Fruit fly (Drosophila melanogaster) whole organism, prepupa: ENCODE results near the gene prd1.

Experiments used
- CG10631 ChIP-seq: fragments of 200-800 bp; sonication (Bioruptor generic); optimal IDR thresholded peaks from 2 replicates; lab custom pipeline; 2016; ENCODE audit warnings: missing biosample characterization, missing genetic modification characterization
- CG11762 ChIP-seq: fragments of 200-800 bp; sonication (Bioruptor generic); optimal IDR thresholded peaks from 3 replicates; lab custom pipeline; 2016; ENCODE audit warnings: missing biosample characterization, missing genetic modification characterization; ENCODE audit not compliant: insufficient read depth
- CG11902 ChIP-seq: fragments of 200-800 bp; sonication (Bioruptor generic); optimal IDR thresholded peaks from 3 replicates; lab custom pipeline; 2016; ENCODE audit warnings: missing biosample characterization, missing genetic modification characterization
- CG1621 ChIP-seq: fragments of 200-800 bp; sonication (Bioruptor generic); optimal IDR thresholded peaks from 3 replicates; lab custom pipeline; 2018; ENCODE audit warnings: missing biosample characterization, mild to moderate bottlenecking, missing genetic modification characterization
- CG16779 ChIP-seq: fragments of 200-800 bp; sonication (Bioruptor generic); optimal IDR thresholded peaks from 3 replicates; lab custom pipeline; 2017; ENCODE audit warnings: missing biosample characterization, mild to moderate bottlenecking, missing genetic modification characterization
- CG31627 ChIP-seq: fragments of 200-800 bp; sonication (Bioruptor generic); optimal IDR thresholded peaks from 3 replicates; lab custom pipeline; 2016; ENCODE audit warnings: missing biosample characterization, missing genetic modification characterization
- CG34406 ChIP-seq: fragments of 200-800 bp; sonication (Bioruptor generic); optimal IDR thresholded peaks from 3 replicates; lab custom pipeline; 2016; ENCODE audit warnings: missing biosample characterization, missing genetic modification characterization
- CG6163 ChIP-seq: fragments of 200-800 bp; sonication (Bioruptor generic); IDR thresholded peaks from 3 replicates; pipeline ENCODE4 v1.3.6; 2022; ENCODE audit warnings: missing biosample characterization, missing genetic modification characterization
- CG6792 ChIP-seq: fragments of 200-800 bp; sonication (Bioruptor generic); optimal IDR thresholded peaks from 3 replicates; lab custom pipeline; 2016; ENCODE audit warnings: missing biosample characterization, missing genetic modification characterization
- CG6808 ChIP-seq: fragments of 200-800 bp; sonication (Bioruptor generic); optimal IDR thresholded peaks from 3 replicates; lab custom pipeline; 2017; ENCODE audit warnings: missing biosample characterization, missing genetic modification characterization, mild to moderate bottlenecking, moderate library complexity, missing genetic modification reagents
- CG6854 ChIP-seq: fragments of 200-800 bp; sonication (Bioruptor generic); optimal IDR thresholded peaks from 2 replicates; lab custom pipeline; 2017; ENCODE audit warnings: missing biosample characterization, mild to moderate bottlenecking, missing genetic modification characterization
- CG8119 ChIP-seq: fragments of 200-800 bp; sonication (Bioruptor generic); IDR thresholded peaks from 3 replicates; pipeline ENCODE4 v1.3.6; 2022; ENCODE audit warnings: missing biosample characterization, missing genetic modification characterization
- Eip75B ChIP-seq: fragments of 200-800 bp; sonication (Bioruptor generic); optimal IDR thresholded peaks from 3 replicates; lab custom pipeline; 2016; ENCODE audit warnings: missing biosample characterization, missing genetic modification characterization
- Eip78C ChIP-seq: fragments of 200-800 bp; sonication (Bioruptor generic); peaks from one replicate; lab custom pipeline; 2016; ENCODE audit warnings: missing biosample characterization, missing genetic modification characterization
- Eip93F ChIP-seq: fragments of 200-800 bp; sonication (Bioruptor generic); optimal IDR thresholded peaks from 2 replicates; lab custom pipeline; 2016; ENCODE audit warnings: missing biosample characterization, mild to moderate bottlenecking, missing genetic modification characterization
- Ets21C ChIP-seq: fragments of 200-800 bp; sonication (Bioruptor generic); optimal IDR thresholded peaks from 3 replicates; lab custom pipeline; 2016; ENCODE audit warnings: missing biosample characterization, missing genetic modification characterization
- Gug ChIP-seq: fragments of 200-800 bp; sonication (Bioruptor generic); IDR thresholded peaks from 2 replicates; pipeline ENCODE4 v1.3.6; 2022; ENCODE audit warnings: missing biosample characterization, missing genetic modification characterization
- Hr38 ChIP-seq: sonication (Bioruptor generic); optimal IDR thresholded peaks from 2 replicates; lab custom pipeline; 2016; ENCODE audit warnings: missing biosample characterization, missing genetic modification characterization
- Hr39 ChIP-seq: fragments of 200-800 bp; sonication (Bioruptor generic); optimal IDR thresholded peaks from 2 replicates; lab custom pipeline; 2016; ENCODE audit warnings: missing biosample characterization, missing genetic modification characterization
- Hr4 ChIP-seq: fragments of 200-800 bp; sonication (Bioruptor generic); optimal IDR thresholded peaks from 3 replicates; lab custom pipeline; 2016; ENCODE audit warnings: missing biosample characterization, missing genetic modification characterization
- Lpt ChIP-seq: fragments of 200-800 bp; sonication (Bioruptor generic); optimal IDR thresholded peaks from 3 replicates; lab custom pipeline; 2016; ENCODE audit warnings: missing biosample characterization, missing genetic modification characterization
- Met ChIP-seq: fragments of 200-800 bp; sonication (Bioruptor generic); optimal IDR thresholded peaks from 3 replicates; lab custom pipeline; 2016; ENCODE audit warnings: missing biosample characterization, missing genetic modification characterization
- OdsH ChIP-seq: fragments of 200-800 bp; sonication (Bioruptor generic); optimal IDR thresholded peaks from 3 replicates; lab custom pipeline; 2016; ENCODE audit warnings: missing biosample characterization, missing genetic modification characterization
- Smox ChIP-seq: fragments of 200-800 bp; sonication (Bioruptor generic); optimal IDR thresholded peaks from 3 replicates; lab custom pipeline; 2016; ENCODE audit warnings: missing biosample characterization, missing genetic modification characterization
- Sox102F ChIP-seq: fragments of 200-800 bp; sonication (Bioruptor generic); optimal IDR thresholded peaks from 2 replicates; lab custom pipeline; 2016; ENCODE audit warnings: missing biosample characterization, mild to moderate bottlenecking, missing genetic modification characterization
- Sox14 ChIP-seq: fragments of 200-800 bp; sonication (Bioruptor generic); optimal IDR thresholded peaks from 3 replicates; lab custom pipeline; 2016; ENCODE audit warnings: missing biosample characterization, missing genetic modification characterization
- achi ChIP-seq: fragments of 200-800 bp; sonication (Bioruptor generic); optimal IDR thresholded peaks from 3 replicates; lab custom pipeline; 2016; ENCODE audit warnings: missing biosample characterization, missing genetic modification characterization
- acj6 ChIP-seq: fragments of 200-800 bp; sonication (Bioruptor generic); optimal IDR thresholded peaks from 3 replicates; lab custom pipeline; 2016; ENCODE audit warnings: missing biosample characterization, missing genetic modification characterization
- eg ChIP-seq: fragments of 200-800 bp; sonication (Bioruptor generic); IDR thresholded peaks from 3 replicates; pipeline ENCODE4 v1.3.6; 2022; ENCODE audit warnings: missing biosample characterization, missing genetic modification characterization
- esn ChIP-seq: fragments of 200-800 bp; sonication (Bioruptor generic); optimal IDR thresholded peaks from 2 replicates; lab custom pipeline; 2016; ENCODE audit warnings: missing biosample characterization, mild to moderate bottlenecking, missing genetic modification characterization, moderate library complexity
- fd59A ChIP-seq: fragments of 200-800 bp; sonication (Bioruptor generic); optimal IDR thresholded peaks from 2 replicates; lab custom pipeline; 2017; ENCODE audit warnings: missing biosample characterization, mild to moderate bottlenecking, missing genetic modification characterization, missing genetic modification reagents
- fd85E ChIP-seq: fragments of 200-800 bp; sonication (Bioruptor generic); optimal IDR thresholded peaks from 3 replicates; lab custom pipeline; 2016; ENCODE audit warnings: missing biosample characterization, missing genetic modification characterization
- fkh ChIP-seq: fragments of 200-800 bp; sonication (Bioruptor generic); optimal IDR thresholded peaks from 3 replicates; lab custom pipeline; 2017; ENCODE audit warnings: missing biosample characterization, mild to moderate bottlenecking, missing genetic modification characterization, moderate library complexity
- lz ChIP-seq: fragments of 200-800 bp; sonication (Bioruptor generic); optimal IDR thresholded peaks from 3 replicates; lab custom pipeline; 2016; ENCODE audit warnings: missing biosample characterization, missing genetic modification characterization
- pdm3 ChIP-seq: fragments of 200-800 bp; sonication (Bioruptor generic); optimal IDR thresholded peaks from 3 replicates; lab custom pipeline; 2016; ENCODE audit warnings: missing biosample characterization, missing genetic modification characterization
- salr ChIP-seq, 2 experiments: fragments of 200-800 bp; sonication (Bioruptor generic); optimal IDR thresholded peaks; 3 replicates each; lab custom pipeline; 2016 to 2018; ENCODE audit warnings: missing biosample characterization in 2 of 2, missing genetic modification characterization in 2 of 2, mild to moderate bottlenecking in 1 of 2
- spab ChIP-seq: fragments of 200-800 bp; sonication (Bioruptor generic); optimal IDR thresholded peaks from 2 replicates; lab custom pipeline; 2017; ENCODE audit warnings: missing biosample characterization, mild to moderate bottlenecking, missing genetic modification characterization, missing genetic modification reagents
- svp ChIP-seq: fragments of 200-800 bp; sonication (Bioruptor generic); peaks from one replicate; lab custom pipeline; 2016; ENCODE audit warnings: missing biosample characterization, missing genetic modification characterization
- topi ChIP-seq: fragments of 200-800 bp; sonication (Bioruptor generic); optimal IDR thresholded peaks from 3 replicates; lab custom pipeline; 2016; ENCODE audit warnings: missing biosample characterization, missing genetic modification characterization
- vri ChIP-seq: fragments of 200-800 bp; sonication (Bioruptor generic); optimal IDR thresholded peaks from 3 replicates; lab custom pipeline; 2016; ENCODE audit warnings: missing biosample characterization, mild to moderate bottlenecking, missing genetic modification characterization

Gene prd1

DNA sequence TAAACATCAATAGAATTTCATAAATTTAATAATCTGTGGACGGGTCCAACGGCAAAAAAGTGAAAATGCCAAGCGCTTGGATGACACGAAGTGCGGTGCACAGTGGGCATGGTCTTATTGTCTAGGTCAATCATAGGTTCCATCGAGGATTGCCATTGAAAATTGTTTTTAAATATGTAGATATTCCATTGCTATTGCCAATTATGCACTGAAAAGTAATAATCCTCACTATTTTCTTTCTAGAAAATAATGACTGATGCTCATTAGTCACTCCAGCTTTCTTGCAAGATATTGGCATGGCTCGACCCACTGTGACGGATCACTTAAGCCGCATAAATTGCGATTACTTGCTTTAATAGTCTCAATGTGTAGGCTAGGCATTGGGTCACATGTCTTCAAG lies 19.9 kb upstream of the prd1 start (continued):
- TF ChIP-seq CG10631 = peak; percentile 54
- TF ChIP-seq Hr38 = no peak
- TF ChIP-seq esn (GFP tag; lab: Kevin White, UChicago) = peak; percentile 49
- peak; percentile 60 for TF ChIP-seq acj6 (GFP tag; lab: Kevin White, UChicago)
- no peak for TF ChIP-seq fd85E (GFP tag; lab: Kevin White, UChicago)
- TF ChIP-seq CG11762 (GFP tag; lab: Kevin White, UChicago) = peak; percentile 51
- peak; percentile 60 for TF ChIP-seq Hr4 (GFP tag; lab: Kevin White, UChicago)
- peak; percentile 25 for TF ChIP-seq Met (GFP tag; lab: Kevin White, UChicago)
- TF ChIP-seq Gug (GFP tag; lab: Robert Waterston, UW) = 0 out of 2 replicates have a peak, but pooled peaks have one; percentile 39
- no peak for TF ChIP-seq fkh (GFP tag; lab: Kevin White, UChicago)
- no peak for TF ChIP-seq CG6854
- TF ChIP-seq eg (GFP tag; lab: Robert Waterston, UW) = peak; percentile 56; the same call in 2 of the 3 replicates
- TF ChIP-seq Sox14 (GFP tag; lab: Kevin White, UChicago) = peak; percentile 65
- TF ChIP-seq Eip75B = peak; percentile 49
- peak; percentile 45 for TF ChIP-seq fd59A (GFP tag; lab: Kevin White, UChicago)
- TF ChIP-seq Lpt (GFP tag; lab: Kevin White, UChicago) = no peak
- no peak for TF ChIP-seq salr (GFP tag; optimal IDR thresholded peaks at IDR 0.05; lab: Kevin White, UChicago)
- peak; percentile 37 for TF ChIP-seq lz
- TF ChIP-seq CG34406 (GFP tag; lab: Kevin White, UChicago) = peak; percentile 38
- peak; percentile 7 for TF ChIP-seq vri
- peak; percentile 63 for TF ChIP-seq achi (GFP tag; lab: Kevin White, UChicago)
- peak; percentile 43 for TF ChIP-seq CG1621

DNA sequence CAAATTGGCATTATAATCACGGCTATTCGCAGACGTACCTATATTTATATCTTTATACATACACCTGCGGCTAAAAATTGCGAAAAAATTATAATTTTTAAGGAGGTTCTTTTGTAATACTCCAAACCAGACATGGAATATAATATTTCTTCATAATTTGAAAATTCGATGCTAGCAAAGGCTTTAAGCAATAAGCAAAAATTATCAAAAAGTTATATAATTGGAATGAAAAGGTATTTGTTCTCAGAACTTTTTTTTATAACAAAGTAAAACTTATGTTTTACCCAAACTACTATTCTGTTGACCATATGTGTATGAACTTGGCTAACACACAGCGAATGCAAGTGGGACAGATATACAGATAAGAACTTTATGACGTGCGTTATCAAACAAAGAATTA lies 18.8 kb upstream of the prd1 start:
- TF ChIP-seq pdm3 (no peak), svp (peak; percentile 58), Sox14 (GFP tag; lab: Kevin White, UChicago) (peak; percentile 45), CG6792 (peak; percentile 11), Sox102F (GFP tag; lab: Kevin White, UChicago) (peak; percentile 34), CG34406 (GFP tag; lab: Kevin White, UChicago) (peak; percentile 31), CG31627 (GFP tag; lab: Kevin White, UChicago) (no peak), spab (GFP tag; lab: Kevin White, UChicago) (no peak), Eip78C (GFP tag; lab: Kevin White, UChicago) (peak; percentile 77), CG6808 (GFP tag; lab: Kevin White, UChicago) (no peak), acj6 (GFP tag; lab: Kevin White, UChicago) (peak; percentile 20), esn (GFP tag; lab: Kevin White, UChicago) (peak; percentile 55), Hr39 (GFP tag; lab: Kevin White, UChicago) (peak; percentile 18), salr (GFP tag; optimal IDR thresholded peaks at IDR 0.05; lab: Kevin White, UChicago) (no peak), OdsH (GFP tag; lab: Kevin White, UChicago) (peak; percentile 6), CG10631 (no peak), CG8119 (GFP tag; lab: Robert Waterston, UW) (no peak), topi (GFP tag; lab: Kevin White, UChicago) (peak; percentile 43), Ets21C (GFP tag; lab: Kevin White, UChicago) (no peak), CG16779 (no peak), Met (GFP tag; lab: Kevin White, UChicago) (peak; percentile 44), CG11902 (GFP tag; lab: Kevin White, UChicago) (no peak), Smox (GFP tag; lab: Kevin White, UChicago) (peak; percentile 32), CG6163 (GFP tag; lab: Robert Waterston, UW) (no peak), Eip93F (GFP tag; lab: Kevin White, UChicago) (peak; percentile 4)
